Worm (Caenorhabditis elegans) whole organism, mixed stage, embryonic: ENCODE measurements around the gene hsp-43.

Experiments used
- ceh-83 ChIP-seq: fragments of 200-800 bp; sonication (Bioruptor generic); optimal IDR thresholded peaks from 2 replicates; lab custom pipeline; 2018; ENCODE audit warnings: mild to moderate bottlenecking, missing genetic modification characterization, missing compliant biosample characterization
- cnd-1 ChIP-seq: fragments of 200-800 bp; sonication (Bioruptor generic); optimal IDR thresholded peaks from 2 replicates; lab custom pipeline; 2018; ENCODE audit warnings: mild to moderate bottlenecking, missing genetic modification characterization, missing compliant biosample characterization
- drap-1 ChIP-seq: fragments of 200-800 bp; sonication (Bioruptor generic); optimal IDR thresholded peaks from 3 replicates; lab custom pipeline; 2018; ENCODE audit warnings: mild to moderate bottlenecking, missing genetic modification characterization, missing compliant biosample characterization
- flh-1 ChIP-seq: fragments of 200-800 bp; sonication (Bioruptor generic); optimal IDR thresholded peaks from 2 replicates; lab custom pipeline; 2018; ENCODE audit warnings: mild to moderate bottlenecking, missing genetic modification characterization, moderate library complexity, missing compliant biosample characterization
- ham-2 ChIP-seq: fragments of 200-800 bp; sonication (Bioruptor generic); optimal IDR thresholded peaks from 2 replicates; lab custom pipeline; 2018; ENCODE audit warnings: mild to moderate bottlenecking, missing genetic modification characterization, missing compliant biosample characterization
- lin-13 ChIP-seq: fragments of 150-350 bp; optimal IDR thresholded peaks from 2 replicates; lab custom pipeline; 2014; ENCODE audit warnings: missing biosample characterization, missing genetic modification characterization
- lin-32 ChIP-seq: fragments of 200-800 bp; sonication (Bioruptor generic); optimal IDR thresholded peaks from 2 replicates; lab custom pipeline; 2018; ENCODE audit warnings: mild to moderate bottlenecking, missing genetic modification characterization, missing compliant biosample characterization
- mab-5 ChIP-seq: fragments of 150-350 bp; optimal IDR thresholded peaks from 2 replicates; lab custom pipeline; 2014; ENCODE audit warnings: missing biosample characterization, missing genetic modification characterization
- nhr-12 ChIP-seq: fragments of 150-350 bp; optimal IDR thresholded peaks from 2 replicates; lab custom pipeline; 2014; ENCODE audit warnings: missing biosample characterization, missing genetic modification characterization
- nhr-237 ChIP-seq: fragments of 150-350 bp; optimal IDR thresholded peaks from 2 replicates; lab custom pipeline; 2014; ENCODE audit warnings: missing biosample characterization, missing genetic modification characterization
- nhr-28 ChIP-seq: fragments of 150-350 bp; optimal IDR thresholded peaks from 2 replicates; lab custom pipeline; 2014; ENCODE audit warnings: missing biosample characterization, missing genetic modification characterization
- pha-4 ChIP-seq: fragments of 150-350 bp; optimal IDR thresholded peaks from 2 replicates; lab custom pipeline; 2018; ENCODE audit warnings: missing biosample characterization, missing genetic modification reagents, missing genetic modification characterization
- snpc-4 ChIP-seq: fragments of 150-350 bp; optimal IDR thresholded peaks from 2 replicates; lab custom pipeline; 2014; ENCODE audit warnings: missing biosample characterization, missing genetic modification characterization
- sptf-1 ChIP-seq: sonication (generic microtip); optimal IDR thresholded peaks from 2 replicates; lab custom pipeline; 2017; ENCODE audit warnings: mild to moderate bottlenecking, missing genetic modification characterization, moderate library complexity, missing compliant biosample characterization
- unc-120 ChIP-seq: sonication (generic microtip); optimal IDR thresholded peaks from 2 replicates; lab custom pipeline; 2017; ENCODE audit warnings: missing genetic modification characterization, missing compliant biosample characterization; ENCODE audit not compliant: poor library complexity, severe bottlenecking
- unc-39 ChIP-seq: fragments of 150-350 bp; optimal IDR thresholded peaks from 2 replicates; lab custom pipeline; 2014; ENCODE audit warnings: missing biosample characterization, missing genetic modification characterization
- unc-62 ChIP-seq: fragments of 150-350 bp; optimal IDR thresholded peaks from 2 replicates; lab custom pipeline; 2014; ENCODE audit warnings: missing biosample characterization, missing genetic modification reagents, missing genetic modification characterization
- ztf-11 ChIP-seq: fragments of 150-350 bp; optimal IDR thresholded peaks from 2 replicates; lab custom pipeline; 2014; ENCODE audit warnings: missing biosample characterization, missing genetic modification characterization

The hsp-43 gene

ce11 chrX:6187848-6188247, 47.5 kb downstream of the hsp-43 start, which contains the start of gene T13C5.10:
Gene T13C5.10 (plus strand): TSS chrX:6188148.
- TF ChIP-seq snpc-4 (no peak), lin-32 (GFP tag; lab: Kevin White, UChicago) (no peak), cnd-1 (no peak), sptf-1 (tag; lab: Kevin White, UChicago) (no peak), pha-4 (tag; lab: Kevin White, UChicago) (no peak), nhr-12 (no peak), unc-39 (no peak), unc-120 (tag; lab: Kevin White, UChicago) (no peak), flh-1 (GFP tag; lab: Kevin White, UChicago) (no peak), lin-13 (tag; lab: Kevin White, UChicago) (no peak), ceh-83 (no peak)
- TF ChIP-seq, all 35 proteins: peak for 0

DNA sequence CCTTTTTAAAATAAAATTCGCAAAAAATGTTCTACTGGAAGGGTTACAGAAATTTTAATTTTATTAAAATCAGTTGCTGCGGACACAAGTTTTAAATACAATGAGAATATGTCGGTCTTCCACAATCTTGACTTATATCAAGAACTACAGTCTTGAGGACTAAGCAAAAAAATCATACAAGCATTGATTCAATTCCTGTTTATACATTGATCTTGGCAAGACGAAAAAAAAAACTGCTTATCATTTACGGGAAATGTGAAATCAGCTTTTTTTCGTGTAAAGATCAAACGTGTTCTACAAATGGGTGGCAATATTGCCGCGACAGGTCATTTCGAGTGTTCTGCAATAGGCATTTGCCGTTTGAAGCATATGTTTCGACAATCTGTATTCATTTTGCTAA, 50.6 kb downstream of the hsp-43 start, which contains the start of gene T13C5.2:
Gene T13C5.2 (plus strand): TSS at position 301 of the 400 bp plus-strand sequence.
- TF ChIP-seq nhr-28 (tag; lab: Kevin White, UChicago), result no peak
- TF ChIP-seq flh-1 (GFP tag; lab: Kevin White, UChicago), result no peak
- no peak for TF ChIP-seq snpc-4
- TF ChIP-seq unc-62 (GFP tag; lab: Kevin White, UChicago), result no peak
- TF ChIP-seq nhr-12, result no peak
- no peak for TF ChIP-seq drap-1 (GFP tag; lab: Kevin White, UChicago)
- no peak for TF ChIP-seq unc-39
- TF ChIP-seq mab-5 (tag; lab: Kevin White, UChicago), result no peak
- TF ChIP-seq cnd-1, result no peak
- TF ChIP-seq ham-2 (GFP tag; lab: Kevin White, UChicago), result no peak
- TF ChIP-seq ztf-11 (tag; lab: Kevin White, UChicago), result no peak
- no peak for TF ChIP-seq nhr-237 (tag; lab: Kevin White, UChicago)
